Worm (Caenorhabditis elegans) whole organism, late embryonic: ENCODE data around the gene nhl-2.

ENCODE experiments used
- C38D4.7 ChIP-seq: fragments of 200-800 bp; sonication (Bioruptor generic); optimal IDR thresholded peaks from 2 replicates; lab custom pipeline; 2018; ENCODE audit warnings: mild to moderate bottlenecking, missing genetic modification characterization, moderate library complexity, missing compliant biosample characterization
- T23F11.4 ChIP-seq: fragments of 200-800 bp; sonication (Bioruptor generic); optimal IDR thresholded peaks from 2 replicates; lab custom pipeline; 2018; ENCODE audit warnings: mild to moderate bottlenecking, missing genetic modification characterization, missing compliant biosample characterization
- ahr-1 ChIP-seq: sonication (generic microtip); optimal IDR thresholded peaks from 2 replicates; lab custom pipeline; 2016; ENCODE audit warnings: missing genetic modification characterization, missing compliant biosample characterization
- ama-1 ChIP-seq: fragments of 150-350 bp; optimal IDR thresholded peaks from 2 replicates; lab custom pipeline; 2014
- ceh-18 ChIP-seq: sonication (generic microtip); optimal IDR thresholded peaks from 2 replicates; lab custom pipeline; 2016; ENCODE audit warnings: missing genetic modification characterization, missing compliant biosample characterization
- ceh-2 ChIP-seq: sonication (generic microtip); optimal IDR thresholded peaks from 2 replicates; lab custom pipeline; 2016; ENCODE audit warnings: missing genotype, missing genetic modification characterization, missing compliant biosample characterization
- ceh-31 ChIP-seq: sonication (generic microtip); optimal IDR thresholded peaks from 2 replicates; lab custom pipeline; 2016; ENCODE audit warnings: missing genetic modification characterization, missing compliant biosample characterization
- ceh-34 ChIP-seq: sonication (generic microtip); optimal IDR thresholded peaks from 2 replicates; lab custom pipeline; 2016; ENCODE audit warnings: mild to moderate bottlenecking, missing genetic modification characterization, missing compliant biosample characterization
- ceh-6 ChIP-seq: fragments of 200-800 bp; sonication (Bioruptor generic); optimal IDR thresholded peaks from 2 replicates; lab custom pipeline; 2018; ENCODE audit warnings: mild to moderate bottlenecking, missing genetic modification characterization, missing compliant biosample characterization
- che-1 ChIP-seq: sonication (generic microtip); optimal IDR thresholded peaks from 2 replicates; lab custom pipeline; 2016; ENCODE audit warnings: mild to moderate bottlenecking, missing genetic modification characterization, missing compliant biosample characterization
- elt-2 ChIP-seq: sonication (generic microtip); optimal IDR thresholded peaks from 2 replicates; lab custom pipeline; 2016; ENCODE audit warnings: missing genetic modification reagents, missing genetic modification characterization, missing compliant biosample characterization
- fkh-10 ChIP-seq: fragments of 150-350 bp; optimal IDR thresholded peaks from 2 replicates; lab custom pipeline; 2014; ENCODE audit warnings: missing biosample characterization, missing genetic modification reagents, missing genetic modification characterization
- fkh-6 ChIP-seq: sonication (generic microtip); optimal IDR thresholded peaks from 2 replicates; lab custom pipeline; 2016; ENCODE audit warnings: missing genetic modification characterization, missing compliant biosample characterization
- hlh-15 ChIP-seq: sonication (generic microtip); optimal IDR thresholded peaks from 2 replicates; lab custom pipeline; 2016; ENCODE audit warnings: missing genetic modification characterization, missing compliant biosample characterization
- hlh-30 ChIP-seq: sonication (generic microtip); optimal IDR thresholded peaks from 2 replicates; lab custom pipeline; 2017; ENCODE audit warnings: antibody characterized with exemption, missing genetic modification characterization, missing compliant biosample characterization; ENCODE audit not compliant: insufficient read depth
- hlh-6 ChIP-seq: sonication (generic microtip); optimal IDR thresholded peaks from 2 replicates; lab custom pipeline; 2016; ENCODE audit warnings: missing genotype, missing genetic modification characterization, missing compliant biosample characterization
- hlh-8 ChIP-seq: sonication (generic microtip); optimal IDR thresholded peaks from 2 replicates; lab custom pipeline; 2016; ENCODE audit warnings: missing genotype, missing genetic modification characterization, missing compliant biosample characterization
- mec-3 ChIP-seq: sonication (generic microtip); optimal IDR thresholded peaks from 2 replicates; lab custom pipeline; 2016; ENCODE audit warnings: borderline replicate concordance, missing genetic modification characterization, missing compliant biosample characterization
- nhr-11 ChIP-seq: fragments of 150-350 bp; optimal IDR thresholded peaks from 2 replicates; lab custom pipeline; 2014; ENCODE audit warnings: missing biosample characterization, missing genetic modification characterization
- nhr-232 ChIP-seq: sonication (generic microtip); optimal IDR thresholded peaks from 2 replicates; lab custom pipeline; 2016; ENCODE audit warnings: missing genetic modification characterization, missing compliant biosample characterization
- npax-4 ChIP-seq: sonication (generic microtip); optimal IDR thresholded peaks from 2 replicates; lab custom pipeline; 2016; ENCODE audit warnings: missing genetic modification characterization, missing compliant biosample characterization
- pat-9 ChIP-seq: fragments of 200-800 bp; sonication (Bioruptor generic); optimal IDR thresholded peaks from 2 replicates; lab custom pipeline; 2018; ENCODE audit warnings: mild to moderate bottlenecking, missing genetic modification characterization, moderate library complexity, missing compliant biosample characterization
- pha-4 ChIP-seq: fragments of 150-350 bp; optimal IDR thresholded peaks from 2 replicates; lab custom pipeline; 2018; ENCODE audit warnings: missing biosample characterization, missing genetic modification reagents, missing genetic modification characterization
- pros-1 ChIP-seq: fragments of 150-350 bp; optimal IDR thresholded peaks from 2 replicates; lab custom pipeline; 2014; ENCODE audit warnings: missing biosample characterization, missing genetic modification reagents, missing genetic modification characterization
- syd-9 ChIP-seq: sonication (generic microtip); optimal IDR thresholded peaks from 2 replicates; lab custom pipeline; 2016; ENCODE audit warnings: mild to moderate bottlenecking, missing genetic modification characterization, moderate library complexity, missing compliant biosample characterization
- tbx-2 ChIP-seq: sonication (generic microtip); optimal IDR thresholded peaks from 2 replicates; lab custom pipeline; 2016; ENCODE audit warnings: missing genetic modification characterization, missing compliant biosample characterization
- tbx-7 ChIP-seq: sonication (generic microtip); optimal IDR thresholded peaks from 2 replicates; lab custom pipeline; 2016; ENCODE audit warnings: missing genotype, missing genetic modification characterization, missing compliant biosample characterization
- unc-3 ChIP-seq, 2 experiments: fragments of 200-800 bp in 1 of 2; sonication (Bioruptor generic) in 1 of 2; sonication (generic microtip) in 1 of 2; conservative IDR thresholded peaks in 1 of 2; optimal IDR thresholded peaks in 1 of 2; 2 replicates each; pipeline versions ENCODE4 v1.3.6 to Lab custom; 2016 to 2022; ENCODE audit warnings: missing compliant biosample characterization in 2 of 2, missing genetic modification characterization in 2 of 2, missing genetic modification reagents in 1 of 2
- unc-42 ChIP-seq: sonication (generic microtip); optimal IDR thresholded peaks from 2 replicates; lab custom pipeline; 2016; ENCODE audit warnings: missing genotype, missing genetic modification characterization, missing compliant biosample characterization
- zip-5 ChIP-seq: sonication (generic microtip); optimal IDR thresholded peaks from 2 replicates; lab custom pipeline; 2016; ENCODE audit warnings: missing genetic modification characterization, missing compliant biosample characterization

The nhl-2 gene

DNA sequence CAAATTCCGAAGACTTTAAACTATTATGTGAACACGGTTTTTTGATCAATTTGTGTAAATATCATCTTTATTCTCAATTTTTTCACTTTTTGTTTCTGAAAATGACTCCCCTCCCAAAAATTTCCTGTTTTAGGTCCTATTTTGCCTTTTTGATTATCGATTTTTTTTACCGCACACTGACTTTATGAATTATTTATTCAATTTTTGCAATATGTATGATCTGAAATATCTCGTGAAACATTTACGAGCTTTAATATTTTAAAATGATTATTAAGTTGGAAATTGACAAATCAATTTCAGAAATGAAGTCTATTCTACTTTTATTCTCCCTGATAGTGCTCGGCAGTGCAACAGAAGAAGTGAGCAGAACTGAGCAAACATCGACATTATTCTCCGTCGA, 19.4 kb downstream of the nhl-2 start, which contains the start of gene C35D10.1:
Gene C35D10.1, plus strand, starts transcription at position 301 of the 400 bp plus-strand sequence.
- no peak for TF ChIP-seq ahr-1 (tag; lab: Kevin White, UChicago)
- TF ChIP-seq ceh-6 (GFP tag; lab: Kevin White, UChicago), result no peak
- no peak for TF ChIP-seq che-1 (tag; lab: Kevin White, UChicago)
- TF ChIP-seq hlh-15, result no peak
- no peak for TF ChIP-seq ceh-34 (tag; lab: Kevin White, UChicago)
- no peak for TF ChIP-seq tbx-2 (tag; lab: Kevin White, UChicago)
- TF ChIP-seq, all 69 proteins: peak for 0

DNA sequence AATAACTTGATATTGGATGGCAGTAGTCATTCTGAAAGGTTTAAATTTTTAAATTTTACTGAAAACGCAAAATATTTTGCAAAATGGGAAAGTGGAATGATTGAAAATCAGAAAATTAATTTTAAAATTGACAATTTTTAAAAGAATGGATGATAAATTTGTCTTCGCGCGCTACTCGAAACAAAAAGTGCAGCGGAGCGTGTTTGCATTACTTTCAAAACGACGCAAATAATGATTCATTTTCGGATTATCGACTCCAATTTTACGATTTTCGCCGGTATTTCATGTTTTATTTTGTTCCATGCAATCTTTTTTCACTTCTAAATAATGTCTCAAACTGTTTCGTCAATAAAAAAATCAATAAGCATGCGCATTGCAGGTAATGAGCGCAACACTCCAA, 20.6 kb downstream of the nhl-2 start, which contains the start of the genes tost-1 and arx-6:
Gene tost-1, minus strand, starts transcription at position 31 of the 400 bp plus-strand sequence.
Gene arx-6, plus strand, starts transcription at position 378 of the 400 bp plus-strand sequence.
- TF ChIP-seq unc-42 (tag; lab: Kevin White, UChicago) (peak; percentile 22), elt-2 (peak; percentile 21), ama-1 (lab: Kevin White, UChicago) (no peak)

DNA sequence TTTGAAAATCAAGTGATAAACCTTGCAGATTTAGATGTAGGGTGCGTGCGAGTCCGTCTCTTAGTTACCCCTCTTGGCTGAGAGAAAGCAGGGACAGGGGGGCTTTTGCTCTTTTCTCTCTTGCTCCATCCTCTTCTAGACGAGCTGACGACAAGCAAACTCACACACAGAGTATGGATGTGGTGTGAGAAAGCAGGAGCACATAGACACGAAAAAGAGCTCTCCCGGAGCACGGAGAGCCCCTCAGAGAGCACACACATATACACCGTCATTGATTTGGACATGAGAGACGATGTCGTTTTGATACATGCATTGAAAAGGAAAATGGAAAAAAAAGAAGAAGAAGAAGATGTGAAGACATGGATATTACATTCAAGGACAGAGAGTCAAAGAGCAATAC, 23.2 kb downstream of the nhl-2 start:
- no peak for TF ChIP-seq che-1 (tag; lab: Kevin White, UChicago)
- no peak for TF ChIP-seq hlh-8 (tag; lab: Kevin White, UChicago)
- TF ChIP-seq hlh-30 (tag; lab: Kevin White, UChicago), result no peak
- TF ChIP-seq hlh-6 (tag; lab: Kevin White, UChicago), result no peak
- no peak for TF ChIP-seq C38D4.7 (GFP tag; lab: Kevin White, UChicago)
- TF ChIP-seq ceh-18, result no peak
- TF ChIP-seq ceh-31, result peak; percentile 24

DNA sequence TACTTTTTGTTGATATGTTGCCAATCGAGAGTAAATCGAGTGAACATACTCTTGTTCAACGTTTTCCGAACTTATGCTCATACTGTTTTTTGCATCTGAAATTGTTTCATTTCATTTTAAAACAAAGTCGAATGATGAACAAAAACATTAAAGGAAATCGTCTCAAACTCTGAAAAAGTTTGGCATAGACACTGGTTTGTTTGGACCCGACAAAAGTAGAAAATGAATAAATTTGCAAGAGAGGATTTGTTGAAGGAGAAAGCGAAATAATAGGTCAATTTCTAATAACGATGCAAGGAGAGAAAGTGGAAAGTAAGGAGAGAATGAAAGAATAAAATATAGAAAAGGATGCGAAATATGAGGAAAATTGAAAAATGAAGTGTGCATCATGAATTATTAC, 24.2 kb downstream of the nhl-2 start, which contains the start of gene C35D10.12:
Gene C35D10.12, minus strand, starts transcription at position 101 of the 400 bp plus-strand sequence.
- no peak for TF ChIP-seq syd-9 (tag; lab: Kevin White, UChicago)
- no peak for TF ChIP-seq pat-9
- TF ChIP-seq ahr-1 (tag; lab: Kevin White, UChicago), result no peak

DNA sequence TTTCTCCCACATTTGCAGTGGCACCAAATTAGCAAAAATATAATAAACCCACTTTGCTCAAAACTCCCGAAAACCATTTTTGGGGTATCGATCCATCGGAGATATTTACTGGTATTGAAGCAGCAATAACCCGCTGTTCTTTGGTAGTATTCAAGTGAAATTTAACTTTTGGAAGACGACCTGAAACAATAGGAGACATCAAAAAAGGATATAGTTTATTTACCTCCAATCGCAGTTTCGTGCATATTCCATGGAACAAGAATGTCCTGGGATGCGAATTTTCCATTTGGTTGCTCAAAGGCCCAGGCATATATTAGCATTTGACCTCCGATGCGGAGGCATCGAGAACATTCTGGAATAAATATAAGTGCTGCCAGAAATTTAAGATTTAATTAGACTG, 25.5 kb downstream of the nhl-2 start:
- TF ChIP-seq tbx-2 (tag; lab: Kevin White, UChicago) (no peak), unc-3 (GFP tag; conservative IDR thresholded peaks at IDR 0.05; lab: Robert Waterston, UW) (no peak), unc-3 (tag; optimal IDR thresholded peaks at IDR 0.05; lab: Kevin White, UChicago) (no peak), fkh-10 (GFP tag; lab: Kevin White, UChicago) (no peak), zip-5 (tag; lab: Kevin White, UChicago) (no peak), npax-4 (tag; lab: Kevin White, UChicago) (no peak), C38D4.7 (GFP tag; lab: Kevin White, UChicago) (no peak), tbx-7 (tag; lab: Kevin White, UChicago) (no peak)

DNA sequence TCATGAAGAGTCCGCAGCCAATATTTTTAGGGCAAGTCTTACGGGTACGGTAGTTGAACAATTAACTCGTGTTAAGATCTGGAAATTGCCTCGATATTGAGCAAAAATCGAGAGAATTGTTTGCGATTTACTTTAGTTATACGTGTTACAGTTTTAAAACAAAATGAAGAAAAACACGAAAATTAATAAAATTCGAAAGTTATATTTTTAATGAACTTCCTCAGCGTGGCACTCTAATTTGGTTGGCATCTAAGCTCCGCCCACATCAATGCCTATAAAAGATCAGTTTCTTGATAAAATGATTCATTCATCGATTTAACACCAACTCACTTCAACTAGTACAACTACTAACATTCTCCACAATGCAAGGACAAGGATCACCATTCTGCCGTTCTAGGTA, 28.4 kb downstream of the nhl-2 start, which contains the start of gene gipc-1:
Gene gipc-1, plus strand, starts transcription at position 301 of the 400 bp plus-strand sequence.
- TF ChIP-seq pat-9 (no peak), ahr-1 (tag; lab: Kevin White, UChicago) (no peak), mec-3 (tag; lab: Kevin White, UChicago) (no peak), nhr-232 (tag; lab: Kevin White, UChicago) (no peak), pros-1 (tag; lab: Kevin White, UChicago) (no peak), nhr-11 (no peak), ceh-2 (no peak), T23F11.4 (GFP tag; lab: Kevin White, UChicago) (no peak), pha-4 (tag; lab: Kevin White, UChicago) (no peak), fkh-6 (tag; lab: Kevin White, UChicago) (no peak)
